Worm (Caenorhabditis elegans): ENCODE data around the gene C47E8.9.

DNA sequence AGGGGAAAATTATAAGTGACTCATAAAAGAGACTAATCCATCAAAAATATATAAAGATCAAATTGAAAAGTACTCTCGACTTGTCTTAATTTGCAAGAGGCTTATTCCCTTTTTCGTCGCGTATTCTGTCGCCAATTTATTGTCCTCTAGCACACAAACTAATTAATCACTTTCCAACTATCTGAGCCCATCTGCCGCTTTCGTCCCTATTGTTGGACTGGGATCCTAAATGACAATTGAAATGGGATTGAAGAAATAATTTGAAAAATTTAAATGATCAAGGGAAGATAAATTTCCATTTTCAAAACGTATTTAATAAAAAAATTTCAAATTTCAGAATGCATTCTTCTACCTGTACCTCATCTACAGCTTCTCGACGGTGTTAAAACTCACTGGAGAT is 12.5 kb upstream of the C47E8.9 start:
- TF ChIP-seq W03F9.2 (tag; optimal IDR thresholded peaks at IDR 0.05) (no peak), him-1 (tag; optimal IDR thresholded peaks at IDR 0.05) (no peak), dao-5 (tag; optimal IDR thresholded peaks at IDR 0.05) (no peak)
